Worm (Caenorhabditis elegans): ENCODE data around the gene F40G12.4.

ce11 chrV:14289363-14289762 is 20.8 kb upstream of the F40G12.4 start, which contains the start of gene F14D7.1:
- TF ChIP-seq him-1 (tag; optimal IDR thresholded peaks at IDR 0.05) (no peak), dao-5 (tag; optimal IDR thresholded peaks at IDR 0.05) (no peak)
